Worm (Caenorhabditis elegans) whole organism, young adult: ENCODE results near the gene clec-85.
A peak's percentile ranks its signal among the peaks of the same experiment; 100 is the strongest.

ENCODE experiments used
- B0336.3 ChIP-seq: fragments of 200-800 bp; sonication (Bioruptor generic); IDR thresholded peaks from 2 replicates; pipeline ENCODE4 v1.3.6; 2022; ENCODE audit warnings: missing genetic modification characterization, missing compliant biosample characterization
- F22D6.2 ChIP-seq: sonication (generic microtip); optimal IDR thresholded peaks from 2 replicates; lab custom pipeline; 2016; ENCODE audit warnings: mild to moderate bottlenecking, missing genetic modification characterization, missing compliant biosample characterization
- F23B12.7 ChIP-seq: sonication (generic microtip); optimal IDR thresholded peaks from 2 replicates; lab custom pipeline; 2017; ENCODE audit warnings: missing genetic modification characterization, mild to moderate bottlenecking, missing compliant biosample characterization, antibody characterized with exemption, moderate library complexity; ENCODE audit not compliant: insufficient read depth
- F37B4.10 ChIP-seq: fragments of 200-800 bp; sonication (Bioruptor generic); IDR thresholded peaks from 2 replicates; pipeline ENCODE4 v1.3.6; 2022; ENCODE audit warnings: missing genetic modification characterization, missing compliant biosample characterization
- F52B5.7 ChIP-seq: sonication (generic microtip); optimal IDR thresholded peaks from 2 replicates; lab custom pipeline; 2016; ENCODE audit warnings: mild to moderate bottlenecking, missing genetic modification characterization, missing compliant biosample characterization
- K12H6.12 ChIP-seq: fragments of 200-800 bp; sonication (Bioruptor generic); optimal IDR thresholded peaks from 2 replicates; lab custom pipeline; 2018; ENCODE audit warnings: mild to moderate bottlenecking, missing genetic modification characterization, missing compliant biosample characterization
- T26A5.8 ChIP-seq: sonication (generic microtip); optimal IDR thresholded peaks from 2 replicates; lab custom pipeline; 2016; ENCODE audit warnings: missing genetic modification characterization, missing compliant biosample characterization
- Y56A3A.18 ChIP-seq: fragments of 200-800 bp; sonication (Bioruptor generic); IDR thresholded peaks from 2 replicates; pipeline ENCODE4 v1.3.6; 2022; ENCODE audit warnings: missing genetic modification reagents, missing genetic modification characterization, missing compliant biosample characterization
- Y67H2A.10 ChIP-seq: fragments of 200-800 bp; sonication (Bioruptor generic); conservative IDR thresholded peaks from 2 replicates; pipeline ENCODE4 v1.3.6; 2022; ENCODE audit warnings: missing genetic modification reagents, missing genetic modification characterization, missing compliant biosample characterization
- ama-1 ChIP-seq, 3 experiments: fragments of 150-350 bp in 1 of 3; sonication (generic microtip) in 2 of 3; optimal IDR thresholded peaks; 2 replicates each; lab custom pipeline; 2014 to 2018; ENCODE audit warnings: missing biosample characterization in 2 of 3, missing genetic modification characterization in 2 of 3, missing genetic modification reagents in 2 of 3
- aptf-3 ChIP-seq: fragments of 200-800 bp; sonication (Bioruptor generic); IDR thresholded peaks from 2 replicates; pipeline ENCODE4 v1.3.6; 2022; ENCODE audit warnings: missing genetic modification characterization, missing compliant biosample characterization
- athp-1 ChIP-seq: sonication (generic microtip); optimal IDR thresholded peaks from 2 replicates; lab custom pipeline; 2017; ENCODE audit warnings: mild to moderate bottlenecking, missing genetic modification characterization, missing compliant biosample characterization
- attf-3 ChIP-seq: fragments of 200-800 bp; sonication (Bioruptor generic); conservative IDR thresholded peaks from 2 replicates; pipeline ENCODE4 v1.3.6; 2022; ENCODE audit warnings: missing genetic modification reagents, missing genetic modification characterization, missing compliant biosample characterization
- attf-5 ChIP-seq: fragments of 200-800 bp; sonication (Bioruptor generic); optimal IDR thresholded peaks from 2 replicates; lab custom pipeline; 2018; ENCODE audit warnings: mild to moderate bottlenecking, missing genetic modification characterization, missing compliant biosample characterization
- ceh-27 ChIP-seq: fragments of 200-800 bp; sonication (Bioruptor generic); optimal IDR thresholded peaks from 2 replicates; lab custom pipeline; 2018; ENCODE audit warnings: mild to moderate bottlenecking, missing genetic modification characterization, moderate library complexity, missing compliant biosample characterization
- ceh-40 ChIP-seq: fragments of 200-800 bp; sonication (Bioruptor generic); IDR thresholded peaks from 2 replicates; pipeline ENCODE4 v1.3.6; 2022; ENCODE audit warnings: missing genetic modification characterization, missing compliant biosample characterization
- ceh-58 ChIP-seq: fragments of 200-800 bp; sonication (Bioruptor generic); IDR thresholded peaks from 2 replicates; pipeline ENCODE4 v1.3.6; 2022; ENCODE audit warnings: missing genetic modification characterization, missing compliant biosample characterization
- ceh-91 ChIP-seq: fragments of 200-800 bp; sonication (Bioruptor generic); IDR thresholded peaks from 2 replicates; pipeline ENCODE4 v1.3.6; 2022; ENCODE audit warnings: missing genetic modification reagents, missing genetic modification characterization, missing compliant biosample characterization
- chd-7 ChIP-seq: sonication (generic microtip); optimal IDR thresholded peaks from 2 replicates; lab custom pipeline; 2016; ENCODE audit warnings: mild to moderate bottlenecking, missing genetic modification characterization, moderate library complexity, missing compliant biosample characterization
- die-1 ChIP-seq: sonication (generic microtip); optimal IDR thresholded peaks from 2 replicates; lab custom pipeline; 2016; ENCODE audit warnings: missing genotype, mild to moderate bottlenecking, missing genetic modification characterization, missing compliant biosample characterization
- dpl-1 ChIP-seq: fragments of 150-350 bp; optimal IDR thresholded peaks from 2 replicates; lab custom pipeline; 2014; ENCODE audit warnings: missing biosample characterization, missing genetic modification reagents, missing genetic modification characterization
- efl-1 ChIP-seq: fragments of 150-350 bp; optimal IDR thresholded peaks from 2 replicates; lab custom pipeline; 2014; ENCODE audit warnings: missing biosample characterization, missing genetic modification reagents, missing genetic modification characterization
- fkh-3 ChIP-seq: sonication (generic microtip); optimal IDR thresholded peaks from 2 replicates; lab custom pipeline; 2016; ENCODE audit warnings: mild to moderate bottlenecking, missing genetic modification characterization, missing compliant biosample characterization
- gei-17 ChIP-seq: fragments of 200-800 bp; sonication (Bioruptor generic); optimal IDR thresholded peaks from 2 replicates; lab custom pipeline; 2018; ENCODE audit warnings: mild to moderate bottlenecking, missing genetic modification characterization, missing compliant biosample characterization
- hmg-20 ChIP-seq: fragments of 200-800 bp; sonication (Bioruptor generic); IDR thresholded peaks from 2 replicates; pipeline ENCODE4 v1.3.6; 2022; ENCODE audit warnings: missing genetic modification reagents, missing genetic modification characterization, missing compliant biosample characterization
- let-526 ChIP-seq: fragments of 200-800 bp; sonication (Bioruptor generic); IDR thresholded peaks from 2 replicates; pipeline ENCODE4 v1.3.6; 2022; ENCODE audit warnings: missing genetic modification reagents, missing genetic modification characterization, missing compliant biosample characterization
- lin-26 ChIP-seq: fragments of 200-800 bp; sonication (Bioruptor generic); IDR thresholded peaks from 2 replicates; pipeline ENCODE4 v1.3.6; 2022; ENCODE audit warnings: missing genetic modification reagents, missing genetic modification characterization, missing compliant biosample characterization
- lin-35 ChIP-seq, 3 experiments: fragments of 150-350 bp in 2 of 3; sonication (generic microtip) in 1 of 3; optimal IDR thresholded peaks; 2 replicates each; lab custom pipeline; 2014 to 2018; ENCODE audit warnings: missing biosample characterization in 3 of 3, missing genetic modification characterization in 3 of 3, missing genetic modification reagents in 3 of 3
- lin-40 ChIP-seq: sonication (generic microtip); optimal IDR thresholded peaks from 2 replicates; lab custom pipeline; 2016; ENCODE audit warnings: missing genetic modification characterization, mild to moderate bottlenecking, missing compliant biosample characterization, missing genotype, missing genetic modification reagents
- lin-54 ChIP-seq: fragments of 200-800 bp; sonication (Bioruptor generic); optimal IDR thresholded peaks from 2 replicates; lab custom pipeline; 2018; ENCODE audit warnings: mild to moderate bottlenecking, missing genetic modification characterization, missing compliant biosample characterization
- lir-1 ChIP-seq: fragments of 200-800 bp; sonication (Bioruptor generic); conservative IDR thresholded peaks from 2 replicates; pipeline ENCODE4 v1.3.6; 2022; ENCODE audit warnings: missing genetic modification reagents, missing genetic modification characterization, missing compliant biosample characterization
- madf-6 ChIP-seq: fragments of 200-800 bp; sonication (Bioruptor generic); IDR thresholded peaks from 2 replicates; pipeline ENCODE4 v1.3.6; 2022; ENCODE audit warnings: missing genetic modification reagents, missing genetic modification characterization, missing compliant biosample characterization
- mcd-1 ChIP-seq: fragments of 200-800 bp; sonication (Bioruptor generic); IDR thresholded peaks from 2 replicates; pipeline ENCODE4 v1.3.6; 2022; ENCODE audit warnings: missing genetic modification reagents, missing genetic modification characterization, missing compliant biosample characterization
- nfya-1 ChIP-seq: sonication (generic microtip); optimal IDR thresholded peaks from 2 replicates; lab custom pipeline; 2017; ENCODE audit warnings: antibody characterized with exemption, missing compliant biosample characterization, missing genetic modification characterization, borderline replicate concordance; ENCODE audit not compliant: insufficient read depth
- nfya-2 ChIP-seq: fragments of 200-800 bp; sonication (Bioruptor generic); IDR thresholded peaks from 2 replicates; pipeline ENCODE4 v1.3.6; 2022; ENCODE audit warnings: missing genetic modification reagents, missing genetic modification characterization, missing compliant biosample characterization
- nhr-179 ChIP-seq: sonication (generic microtip); optimal IDR thresholded peaks from 2 replicates; lab custom pipeline; 2016; ENCODE audit warnings: mild to moderate bottlenecking, missing genetic modification characterization, missing compliant biosample characterization
- nhr-27 ChIP-seq: fragments of 200-800 bp; sonication (Bioruptor generic); optimal IDR thresholded peaks from 2 replicates; lab custom pipeline; 2018; ENCODE audit warnings: mild to moderate bottlenecking, missing genetic modification characterization, moderate library complexity, missing compliant biosample characterization
- rpc-1 ChIP-seq, 2 experiments: fragments of 150-350 bp in 1 of 2; sonication (generic microtip) in 1 of 2; optimal IDR thresholded peaks; 2 replicates each; lab custom pipeline; 2014 to 2018; ENCODE audit warnings: missing biosample characterization in 1 of 2, missing genetic modification characterization in 1 of 2, missing genetic modification reagents in 1 of 2, missing genotype in 1 of 2
- snpc-1.1 ChIP-seq: sonication (generic microtip); optimal IDR thresholded peaks from 2 replicates; lab custom pipeline; 2017; ENCODE audit warnings: missing genetic modification characterization, mild to moderate bottlenecking, missing compliant biosample characterization, antibody characterized with exemption, moderate library complexity, missing genotype, missing genetic modification reagents; ENCODE audit not compliant: insufficient read depth
- snpc-3.4 ChIP-seq: sonication (generic microtip); optimal IDR thresholded peaks from 2 replicates; lab custom pipeline; 2017; ENCODE audit warnings: missing genetic modification characterization, mild to moderate bottlenecking, missing compliant biosample characterization, antibody characterized with exemption, moderate library complexity, missing genotype, missing genetic modification reagents
- somi-1 ChIP-seq: fragments of 200-800 bp; sonication (Bioruptor generic); optimal IDR thresholded peaks from 2 replicates; lab custom pipeline; 2018; ENCODE audit warnings: mild to moderate bottlenecking, missing genetic modification characterization, missing compliant biosample characterization
- tbp1 ChIP-seq: fragments of 200-800 bp; sonication (Bioruptor generic); optimal IDR thresholded peaks from 2 replicates; lab custom pipeline; 2018; ENCODE audit warnings: mild to moderate bottlenecking, missing genetic modification characterization, missing compliant biosample characterization
- tlf-1 ChIP-seq: fragments of 200-800 bp; sonication (Bioruptor generic); optimal IDR thresholded peaks from 2 replicates; lab custom pipeline; 2018; ENCODE audit warnings: mild to moderate bottlenecking, missing genetic modification characterization, missing compliant biosample characterization
- unc-62 ChIP-seq: fragments of 150-350 bp; optimal IDR thresholded peaks from 2 replicates; lab custom pipeline; 2014; ENCODE audit warnings: missing biosample characterization, missing genetic modification reagents, missing genetic modification characterization
- ztf-18 ChIP-seq: sonication (generic microtip); optimal IDR thresholded peaks from 2 replicates; lab custom pipeline; 2016; ENCODE audit warnings: missing genotype, mild to moderate bottlenecking, missing genetic modification characterization, missing compliant biosample characterization
- ztf-3 ChIP-seq: fragments of 200-800 bp; sonication (Bioruptor generic); optimal IDR thresholded peaks from 2 replicates; lab custom pipeline; 2018; ENCODE audit warnings: mild to moderate bottlenecking, missing genetic modification characterization, missing compliant biosample characterization

The clec-85 gene

DNA sequence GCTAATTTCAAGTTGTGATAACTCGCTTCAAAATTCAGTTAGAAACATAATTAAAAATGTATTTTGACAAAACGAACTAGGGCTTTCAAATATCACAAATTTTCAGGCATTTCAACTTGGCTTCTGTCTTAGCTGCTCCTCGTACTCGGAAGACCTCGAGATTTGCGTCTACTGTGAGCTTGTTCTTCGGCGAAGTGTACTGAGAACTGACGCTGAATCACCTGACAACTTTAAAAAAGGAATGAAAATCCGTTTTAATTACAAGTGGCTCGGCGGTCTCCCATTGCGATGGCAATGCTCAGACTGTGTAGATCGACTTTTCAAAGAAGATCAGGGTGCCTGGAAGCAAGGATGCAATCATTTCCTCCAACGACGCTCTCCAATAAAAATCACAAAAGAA lies at the start of gene clec-85:
Gene clec-85, plus strand, starts transcription at position 301 of the 400 bp plus-strand sequence.
- no peak for TF ChIP-seq rpc-1 (optimal IDR thresholded peaks at IDR 0.05; lab: Kevin White, UChicago)
- TF ChIP-seq rpc-1 (tag; optimal IDR thresholded peaks at IDR 0.05; lab: Kevin White, UChicago) = no peak
- TF ChIP-seq ztf-18 (tag; lab: Kevin White, UChicago) = no peak

DNA sequence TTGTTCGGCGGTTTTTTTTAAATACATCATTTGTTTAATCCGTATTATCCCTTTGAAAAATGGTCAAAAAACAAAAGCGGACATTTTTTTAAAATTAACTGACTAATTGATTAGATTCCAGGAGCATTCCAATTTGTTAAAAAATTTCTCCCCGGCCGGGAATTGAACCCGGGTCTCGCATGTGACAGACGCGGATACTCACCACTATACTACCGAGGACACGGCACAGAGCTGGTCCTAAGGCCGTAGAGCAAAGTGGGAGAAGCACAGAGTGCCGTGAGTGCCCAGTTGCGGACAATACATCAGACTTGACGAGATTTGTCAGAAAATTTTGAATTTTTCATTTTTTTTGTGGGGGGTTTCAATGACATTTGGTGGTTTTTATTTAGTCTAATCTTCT lies 49.7 kb upstream of the clec-85 start:
- no peak for TF ChIP-seq ama-1 (optimal IDR thresholded peaks at IDR 0.05; lab: Kevin White, UChicago)
- TF ChIP-seq ama-1 (GFP tag; optimal IDR thresholded peaks at IDR 0.05; lab: Kevin White, UChicago) = peak in 1 of 2 experiments; percentile 54
- TF ChIP-seq ztf-3 (GFP tag; lab: Kevin White, UChicago) = no peak
- peak; percentile 63 for TF ChIP-seq madf-6
- peak; percentile 17 for TF ChIP-seq F52B5.7 (tag; lab: Kevin White, UChicago)
- TF ChIP-seq lin-54 (GFP tag; lab: Kevin White, UChicago) = peak; percentile 29
- TF ChIP-seq attf-5 = peak; percentile 11
- no peak for TF ChIP-seq dpl-1
- no peak for TF ChIP-seq let-526 (GFP tag; lab: Robert Waterston, UW)
- peak; percentile 79 for TF ChIP-seq F23B12.7 (tag; lab: Kevin White, UChicago)
- TF ChIP-seq nhr-27 = no peak
- no peak for TF ChIP-seq nfya-1 (tag; lab: Kevin White, UChicago)
- TF ChIP-seq nfya-2 (GFP tag; lab: Robert Waterston, UW) = no peak
- TF ChIP-seq fkh-3 (tag; lab: Kevin White, UChicago) = no peak
- TF ChIP-seq die-1 (tag; lab: Kevin White, UChicago) = peak; percentile 71
- TF ChIP-seq lin-35 (GFP tag; optimal IDR thresholded peaks at IDR 0.05; lab: Kevin White, UChicago) = peak in 1 of 3 experiments; percentile 27
- TF ChIP-seq K12H6.12 (tag; lab: Kevin White, UChicago) = no peak
- no peak for TF ChIP-seq somi-1 (GFP tag; lab: Kevin White, UChicago)
- TF ChIP-seq F22D6.2 (tag; lab: Kevin White, UChicago) = no peak
- TF ChIP-seq tlf-1 = no peak
- no peak for TF ChIP-seq lir-1 (GFP tag; lab: Robert Waterston, UW)
- TF ChIP-seq F37B4.10 (GFP tag; lab: Robert Waterston, UW) = no peak
- TF ChIP-seq nhr-179 (tag; lab: Kevin White, UChicago) = no peak
- no peak for TF ChIP-seq T26A5.8 (tag; lab: Kevin White, UChicago)
- TF ChIP-seq hmg-20 (GFP tag; lab: Robert Waterston, UW) = no peak
- no peak for TF ChIP-seq ceh-91 (GFP tag; lab: Robert Waterston, UW)
- no peak for TF ChIP-seq ceh-27 (GFP tag; lab: Kevin White, UChicago)
- peak; percentile 68 for TF ChIP-seq rpc-1 (optimal IDR thresholded peaks at IDR 0.05; lab: Kevin White, UChicago)
- TF ChIP-seq rpc-1 (tag; optimal IDR thresholded peaks at IDR 0.05; lab: Kevin White, UChicago) = peak; percentile 90
- TF ChIP-seq ceh-40 = 0 out of 2 replicates have a peak, but pooled peaks have one; percentile 57
- no peak for TF ChIP-seq Y56A3A.18 (GFP tag; lab: Robert Waterston, UW)
- TF ChIP-seq snpc-3.4 (tag; lab: Kevin White, UChicago) = peak; percentile 80
- no peak for TF ChIP-seq Y67H2A.10 (GFP tag; lab: Robert Waterston, UW)
- TF ChIP-seq efl-1 = no peak
- TF ChIP-seq unc-62 (GFP tag; lab: Kevin White, UChicago) = no peak
- TF ChIP-seq lin-26 = peak; percentile 83
- TF ChIP-seq tbp1 (GFP tag; lab: Kevin White, UChicago) = peak; percentile 94
- TF ChIP-seq gei-17 = no peak
- TF ChIP-seq snpc-1.1 (tag; lab: Kevin White, UChicago) = no peak
- TF ChIP-seq athp-1 = peak; percentile 11
- no peak for TF ChIP-seq lin-40 (tag; lab: Kevin White, UChicago)
- no peak for TF ChIP-seq B0336.3 (GFP tag; lab: Robert Waterston, UW)
- no peak; the same call in 1 of the 2 replicates for TF ChIP-seq attf-3
- no peak for TF ChIP-seq ceh-58 (GFP tag; lab: Robert Waterston, UW)
- no peak for TF ChIP-seq aptf-3
- TF ChIP-seq mcd-1 (GFP tag; lab: Robert Waterston, UW) = peak; percentile 49; the same call in 1 of the 2 replicates
- TF ChIP-seq chd-7 = peak; percentile 35
